Worm (Caenorhabditis elegans) whole organism, L4/young adult: Measurements from ENCODE around the gene ints-5.

Source experiments
- W03F9.2 ChIP-seq: fragments of 150-350 bp; optimal IDR thresholded peaks from 2 replicates; lab custom pipeline; 2014; ENCODE audit warnings: missing biosample characterization, missing genetic modification characterization
- him-1 ChIP-seq: sonication (generic microtip); optimal IDR thresholded peaks from 2 replicates; lab custom pipeline; 2016; ENCODE audit warnings: missing genotype, missing genetic modification reagents, missing genetic modification characterization, missing compliant biosample characterization

- TF ChIP-seq W03F9.2 (tag; lab: Kevin White, UChicago): no peak
- TF ChIP-seq him-1: no peak
Measured at ce11 chrV:18565621-18566020, 31.9 kb downstream of the ints-5 start.
